Worm (Caenorhabditis elegans) whole organism, L4/young adult: ENCODE data around the gene unc-31.

Source experiments
- dao-5 ChIP-seq: sonication (generic microtip); optimal IDR thresholded peaks from 2 replicates; lab custom pipeline; 2016; ENCODE audit warnings: missing genotype, missing genetic modification characterization, moderate library complexity, missing compliant biosample characterization
- him-1 ChIP-seq: sonication (generic microtip); optimal IDR thresholded peaks from 2 replicates; lab custom pipeline; 2016; ENCODE audit warnings: missing genotype, missing genetic modification reagents, missing genetic modification characterization, missing compliant biosample characterization

- TF ChIP-seq him-1 (tag; lab: Kevin White, UChicago) (no peak), dao-5 (tag; lab: Kevin White, UChicago) (no peak)
These were observed 45.5 kb upstream of the unc-31 start for ce11 chrIV:12728162-12728561.
